Fruit fly (Drosophila melanogaster): ENCODE data around the gene CG15812.

The CG15812 gene

DNA sequence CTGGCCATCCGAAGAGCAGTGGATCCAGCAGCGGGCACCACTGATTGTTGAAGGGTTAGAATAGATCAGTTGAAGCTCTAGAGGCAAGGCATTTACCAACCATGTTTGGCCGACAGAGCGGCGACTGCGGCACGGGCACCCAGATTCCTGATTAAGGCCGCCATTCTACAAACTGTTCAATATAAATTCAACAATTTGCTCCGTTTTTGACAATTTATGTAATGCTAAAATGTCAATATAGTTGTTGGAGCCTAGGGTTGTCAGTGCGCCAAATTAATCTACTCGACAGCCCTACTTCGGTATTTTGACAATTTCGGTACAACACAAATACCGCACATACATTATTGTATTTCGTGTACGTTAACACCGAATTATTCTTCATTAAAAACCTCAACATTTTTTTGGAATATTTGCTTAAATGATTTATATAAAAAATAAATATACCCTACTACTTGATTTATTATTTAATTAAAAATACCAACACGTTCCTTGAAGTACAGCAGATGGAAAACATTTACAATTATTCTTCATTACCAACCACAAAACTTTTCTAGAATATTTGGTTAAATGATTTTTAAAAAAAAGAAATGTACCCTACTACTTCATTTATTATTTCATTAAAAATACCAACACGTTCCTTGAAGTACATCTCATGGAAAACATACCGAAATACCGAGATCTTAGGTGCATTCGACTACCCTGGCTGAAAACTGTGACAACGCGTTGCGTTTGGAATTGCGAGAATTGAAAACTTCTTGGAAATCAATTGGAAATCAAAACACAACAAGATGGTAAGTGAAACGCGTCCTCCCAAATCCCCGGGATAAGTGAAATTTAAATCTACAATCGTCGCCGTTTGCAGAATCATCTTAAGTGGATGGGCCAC, at the start of gene CG15812, which contains the start of gene ND-30:
Gene CG15812, plus strand, starts transcription at position 683 of the 886 bp plus-strand sequence.
Gene ND-30, minus strand, starts transcription at position 270 of the 886 bp plus-strand sequence.
- TF ChIP-seq CG9437 (GFP tag; optimal IDR thresholded peaks at IDR 0.05): peak; percentile 34
- no peak for TF ChIP-seq ro (GFP tag; IDR thresholded peaks at IDR 0.05)
- no peak for TF ChIP-seq pros (GFP tag; optimal IDR thresholded peaks at IDR 0.05)
- TF ChIP-seq CG9932 (GFP tag; IDR thresholded peaks at IDR 0.05): 0 out of 2 replicates have a peak, but pooled peaks have one; percentile 16
- no peak for TF ChIP-seq CG16815 (GFP tag; optimal IDR thresholded peaks at IDR 0.05)
- no peak for TF ChIP-seq otp (GFP tag; IDR thresholded peaks at IDR 0.05)
- TF ChIP-seq nom (GFP tag; optimal IDR thresholded peaks at IDR 0.05): no peak
- no peak for TF ChIP-seq CG17186 (GFP tag; optimal IDR thresholded peaks at IDR 0.05)
- TF ChIP-seq row (GFP tag; IDR thresholded peaks at IDR 0.05): peak; percentile 73
- TF ChIP-seq seq (GFP tag; IDR thresholded peaks at IDR 0.05): 0 out of 2 replicates have a peak, but pooled peaks have one; percentile 23
- no peak for TF ChIP-seq CG18476 (GFP tag; optimal IDR thresholded peaks at IDR 0.05)
- TF ChIP-seq Hr78 (GFP tag; optimal IDR thresholded peaks at IDR 0.05): no peak
- peak; percentile 30 for TF ChIP-seq sug (tag; optimal IDR thresholded peaks at IDR 0.05)
- peak; percentile 99 for TF ChIP-seq CG1603 (tag; optimal IDR thresholded peaks at IDR 0.05)
- 0 out of 2 replicates have a peak, but pooled peaks have one; percentile 30 for TF ChIP-seq ato (GFP tag; IDR thresholded peaks at IDR 0.05; ENCODE audit: partially characterized antibody)
- TF ChIP-seq CG15514 (GFP tag; optimal IDR thresholded peaks at IDR 0.05): peak; percentile 11
- TF ChIP-seq Hr51 (GFP tag; optimal IDR thresholded peaks at IDR 0.05): no peak
- TF ChIP-seq ham (GFP tag; IDR thresholded peaks at IDR 0.05): no peak
- TF ChIP-seq CG11456 (GFP tag; IDR thresholded peaks at IDR 0.05): no peak
- TF ChIP-seq CG30020 (tag; optimal IDR thresholded peaks at IDR 0.05): peak; percentile 92
- TF ChIP-seq Lim3 (GFP tag; IDR thresholded peaks at IDR 0.05): no peak
- TF ChIP-seq CG6175 (GFP tag; IDR thresholded peaks at IDR 0.05): no peak
- TF ChIP-seq CG13775 (GFP tag; optimal IDR thresholded peaks at IDR 0.05): peak; percentile 6
- 0 out of 4 replicates have a peak, but pooled peaks have one; percentile 14 for TF ChIP-seq Dll (GFP tag; IDR thresholded peaks at IDR 0.05; ENCODE audit: partially characterized antibody)
- TF ChIP-seq Atf-2 (GFP tag; optimal IDR thresholded peaks at IDR 0.05): no peak
- no peak for TF ChIP-seq emc (GFP tag; optimal IDR thresholded peaks at IDR 0.05)
- no peak for TF ChIP-seq CG14014 (GFP tag; IDR thresholded peaks at IDR 0.05)
- TF ChIP-seq trem (tag; optimal IDR thresholded peaks at IDR 0.05): peak; percentile 35
- peak; percentile 11 for TF ChIP-seq lilli (GFP tag; optimal IDR thresholded peaks at IDR 0.05)
- peak; percentile 19 for TF ChIP-seq Chrac-16 (GFP tag; optimal IDR thresholded peaks at IDR 0.05)
- TF ChIP-seq unpg (GFP tag; optimal IDR thresholded peaks at IDR 0.05): no peak
- TF ChIP-seq Awh (GFP tag; IDR thresholded peaks at IDR 0.05): no peak
- TF ChIP-seq CG34422 (GFP tag; IDR thresholded peaks at IDR 0.05): no peak
- no peak for TF ChIP-seq Fer3 (tag; optimal IDR thresholded peaks at IDR 0.05)
- peak; percentile 7; the same call in 1 of the 2 replicates for TF ChIP-seq amos (GFP tag; IDR thresholded peaks at IDR 0.05; ENCODE audit: partially characterized antibody)
- TF ChIP-seq CG3726 (GFP tag; IDR thresholded peaks at IDR 0.05): no peak
- no peak for TF ChIP-seq CG1529 (GFP tag; optimal IDR thresholded peaks at IDR 0.05)
- no peak for TF ChIP-seq fru (optimal IDR thresholded peaks at IDR 0.05)
- TF ChIP-seq CG17829 (tag; optimal IDR thresholded peaks at IDR 0.05): peak; percentile 46
- TF ChIP-seq CG30403 (GFP tag; optimal IDR thresholded peaks at IDR 0.05): peak; percentile 59
- peak; percentile 40 for TF ChIP-seq dmrt11E (tag; optimal IDR thresholded peaks at IDR 0.05)
- TF ChIP-seq dpn (GFP tag; optimal IDR thresholded peaks at IDR 0.05): peak in 1 of 2 experiments; percentile 1
- TF ChIP-seq CG10267 (tag; optimal IDR thresholded peaks at IDR 0.05): no peak
- TF ChIP-seq CG14710 (tag; optimal IDR thresholded peaks at IDR 0.05): peak; percentile 51
- TF ChIP-seq Ets97D (GFP tag; optimal IDR thresholded peaks at IDR 0.05): no peak
- no peak for TF ChIP-seq cad (GFP tag; optimal IDR thresholded peaks at IDR 0.05)
- no peak for TF ChIP-seq mld (GFP tag; IDR thresholded peaks at IDR 0.05; ENCODE audit: partially characterized antibody)
- peak; percentile 22; the same call in 1 of the 2 replicates for TF ChIP-seq Rfx (GFP tag; IDR thresholded peaks at IDR 0.05)
